Worm (Caenorhabditis elegans): ENCODE measurements around the gene Y61A9LA.12.

Gene Y61A9LA.12

ce11 chrV:4569999-4570627 lies 16.4 kb downstream of the Y61A9LA.12 start, which contains the start of gene sut-2:
TSS of gene sut-2 (minus strand) at chrV:4570049.
- TF ChIP-seq dpl-1 (GFP tag; optimal IDR thresholded peaks at IDR 0.05) (peak; percentile 42 to 57 (median 54)), F16B12.6 (tag; optimal IDR thresholded peaks at IDR 0.05) (peak; percentile 90), unc-130 (tag; optimal IDR thresholded peaks at IDR 0.05) (no peak), lsy-2 (tag; optimal IDR thresholded peaks at IDR 0.05) (peak; percentile 58 to 63), aly-2 (tag; optimal IDR thresholded peaks at IDR 0.05) (peak; percentile 18), xbp-1 (tag; optimal IDR thresholded peaks at IDR 0.05) (no peak), dsc-1 (tag; optimal IDR thresholded peaks at IDR 0.05) (peak; percentile 22), mef-2 (tag; optimal IDR thresholded peaks at IDR 0.05) (no peak), swsn-7 (tag; optimal IDR thresholded peaks at IDR 0.05) (peak; percentile 17), mdl-1 (tag; optimal IDR thresholded peaks at IDR 0.05) (peak in 1 of 2 experiments; percentile 55), nhr-47 (tag; optimal IDR thresholded peaks at IDR 0.05) (peak; percentile 54), elt-3 (tag; optimal IDR thresholded peaks at IDR 0.05) (peak in 1 of 6 experiments; percentile 49), fkh-8 (tag; optimal IDR thresholded peaks at IDR 0.05) (no peak), unc-30 (tag; optimal IDR thresholded peaks at IDR 0.05) (no peak), ama-1 (optimal IDR thresholded peaks at IDR 0.05) (no peak), egl-13 (tag; optimal IDR thresholded peaks at IDR 0.05) (peak; percentile 22), snu-23 (GFP tag; optimal IDR thresholded peaks at IDR 0.05) (peak; percentile 67), mep-1 (tag; optimal IDR thresholded peaks at IDR 0.05) (peak; percentile 78), nhr-71 (tag; optimal IDR thresholded peaks at IDR 0.05) (peak; percentile 56), blmp-1 (tag; optimal IDR thresholded peaks at IDR 0.05) (peak; percentile 83), elt-2 (tag; optimal IDR thresholded peaks at IDR 0.05) (no peak), efl-1 (optimal IDR thresholded peaks at IDR 0.05) (peak; percentile 27 to 54), efl-1 (GFP tag; optimal IDR thresholded peaks at IDR 0.05 in 1 of 2) (peak; percentile 55 to 87), lin-35 (GFP tag; optimal IDR thresholded peaks at IDR 0.05) (peak; percentile 39 to 62), C16A3.4 (tag; optimal IDR thresholded peaks at IDR 0.05) (peak; percentile 33), ceh-82 (tag; optimal IDR thresholded peaks at IDR 0.05) (peak in 1 of 3 experiments; percentile 8), nhr-20 (tag; optimal IDR thresholded peaks at IDR 0.05) (peak; percentile 20), nhr-85 (tag) (peak; percentile 40)

- TF ChIP-seq xbp-1 (tag; optimal IDR thresholded peaks at IDR 0.05): no peak
- TF ChIP-seq mep-1 (tag; optimal IDR thresholded peaks at IDR 0.05): no peak
- no peak for TF ChIP-seq lin-35 (GFP tag; optimal IDR thresholded peaks at IDR 0.05)
- TF ChIP-seq ztf-11 (tag; optimal IDR thresholded peaks at IDR 0.05): no peak
- no peak for TF ChIP-seq ets-5 (GFP tag; IDR thresholded peaks at IDR 0.05)
- TF ChIP-seq efl-1 (optimal IDR thresholded peaks at IDR 0.05): no peak
- TF ChIP-seq efl-1 (GFP tag; optimal IDR thresholded peaks at IDR 0.05 in 1 of 2): no peak
- TF ChIP-seq aha-1 (tag; optimal IDR thresholded peaks at IDR 0.05): no peak
- no peak for TF ChIP-seq ces-1 (GFP tag; optimal IDR thresholded peaks at IDR 0.05)
- TF ChIP-seq fos-1 (tag; optimal IDR thresholded peaks at IDR 0.05): no peak
- TF ChIP-seq nhr-28 (tag; optimal IDR thresholded peaks at IDR 0.05): no peak
- no peak for TF ChIP-seq pqm-1 (tag; optimal IDR thresholded peaks at IDR 0.05)
- TF ChIP-seq hlh-17 (GFP tag; optimal IDR thresholded peaks at IDR 0.05; ENCODE audit: borderline replicate concordance): no peak
- no peak for TF ChIP-seq alr-1 (tag; optimal IDR thresholded peaks at IDR 0.05; ENCODE audit: borderline replicate concordance)
- TF ChIP-seq nhr-77 (tag; optimal IDR thresholded peaks at IDR 0.05): no peak
- no peak for TF ChIP-seq nhr-71 (tag; optimal IDR thresholded peaks at IDR 0.05)
Observed at ce11 chrV:4570833-4571232, 17.2 kb downstream of the Y61A9LA.12 start, which contains the start of gene Y61A9LA.3. TSS of gene Y61A9LA.3 (plus strand) at chrV:4571133.

DNA sequence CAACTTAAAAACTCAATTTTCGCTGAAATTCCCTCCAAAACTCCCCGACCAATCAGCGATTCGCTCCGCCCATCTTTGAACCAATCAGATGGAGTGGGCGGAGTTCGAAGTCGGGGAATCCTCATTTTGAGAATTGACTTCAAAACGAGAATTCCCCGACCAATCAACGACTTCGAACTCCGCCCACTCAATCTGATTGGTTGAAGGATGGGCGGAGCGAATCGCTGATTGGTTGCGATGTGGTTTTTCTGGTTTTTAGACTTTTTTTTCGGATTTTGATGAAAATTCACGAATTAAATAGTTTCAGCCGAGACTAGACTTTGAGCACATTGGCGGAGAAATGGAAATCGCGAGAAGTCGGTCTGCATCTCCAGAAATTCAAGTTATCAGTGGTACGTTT lies 18.3 kb downstream of the Y61A9LA.12 start:
- TF ChIP-seq zip-4 (GFP tag; optimal IDR thresholded peaks at IDR 0.05) (no peak), swsn-7 (tag; optimal IDR thresholded peaks at IDR 0.05) (no peak), jun-1 (tag; optimal IDR thresholded peaks at IDR 0.05) (no peak), tlp-1 (tag; optimal IDR thresholded peaks at IDR 0.05) (no peak)
